Worm (Caenorhabditis elegans) whole organism, L1 larva: Measurements from ENCODE around the gene rsp-4.

Experiments
- C16A3.4 ChIP-seq: fragments of 150-350 bp; optimal IDR thresholded peaks from 2 replicates; lab custom pipeline; 2014; ENCODE audit warnings: missing biosample characterization, missing genetic modification characterization
- efl-1 ChIP-seq, 4 experiments: fragments of 150-350 bp; optimal IDR thresholded peaks in 3 of 4; peaks in 1 of 4; 1 replicate in 1 of 4; 2 replicates in 3 of 4; lab custom pipeline; 2014; ENCODE audit warnings: missing biosample characterization in 2 of 4, missing genetic modification characterization in 2 of 4, missing genetic modification reagents in 2 of 4
- elt-2 ChIP-seq: sonication (generic microtip); optimal IDR thresholded peaks from 2 replicates; lab custom pipeline; 2016; ENCODE audit warnings: missing genetic modification characterization, mild to moderate bottlenecking, inconsistent platforms, missing compliant biosample characterization, missing genetic modification reagents
- elt-3 ChIP-seq, 6 experiments: fragments of 150-350 bp in 1 of 6; sonication (generic microtip); optimal IDR thresholded peaks; 2 replicates each; lab custom pipeline; 2017 to 2018; ENCODE audit warnings: missing biosample characterization in 6 of 6, missing genetic modification characterization in 6 of 6, inconsistent platforms in 1 of 6
- lin-35 ChIP-seq, 2 experiments: fragments of 150-350 bp; optimal IDR thresholded peaks; 2 replicates each; lab custom pipeline; 2014; ENCODE audit warnings: missing biosample characterization in 2 of 2, missing genetic modification characterization in 2 of 2, missing genetic modification reagents in 2 of 2
- lsy-2 ChIP-seq, 2 experiments: fragments of 150-350 bp; optimal IDR thresholded peaks; 2 replicates each; lab custom pipeline; 2014; ENCODE audit warnings: missing biosample characterization in 2 of 2, missing genetic modification characterization in 2 of 2
- mdl-1 ChIP-seq, 2 experiments: fragments of 150-350 bp; optimal IDR thresholded peaks; 2 replicates each; lab custom pipeline; 2014 to 2017; ENCODE audit warnings: missing biosample characterization in 2 of 2, missing genetic modification characterization in 2 of 2, inconsistent platforms in 1 of 2
- nhr-28 ChIP-seq: fragments of 150-350 bp; optimal IDR thresholded peaks from 2 replicates; lab custom pipeline; 2014; ENCODE audit warnings: missing biosample characterization, missing genetic modification characterization

ce11 chrII:5412467-5412866 lies 23.8 kb upstream of the rsp-4 start, which contains the start of the genes EEED8.13 and EEED8.18:
- TF ChIP-seq efl-1 (optimal IDR thresholded peaks at IDR 0.05; lab: Kevin White, UChicago): no peak
- TF ChIP-seq efl-1 (GFP tag; optimal IDR thresholded peaks at IDR 0.05 in 1 of 2; lab: Kevin White, UChicago): no peak
- no peak for TF ChIP-seq elt-2 (tag; lab: Kevin White, UChicago)
- no peak for TF ChIP-seq nhr-28 (tag; lab: Kevin White, UChicago)
- TF ChIP-seq C16A3.4 (tag; lab: Kevin White, UChicago): no peak
- no peak for TF ChIP-seq lsy-2 (tag; optimal IDR thresholded peaks at IDR 0.05; lab: Kevin White, UChicago)
- no peak for TF ChIP-seq elt-3 (tag; optimal IDR thresholded peaks at IDR 0.05; lab: Kevin White, UChicago)
- TF ChIP-seq mdl-1 (tag; optimal IDR thresholded peaks at IDR 0.05; lab: Kevin White, UChicago): no peak
- TF ChIP-seq lin-35 (GFP tag; optimal IDR thresholded peaks at IDR 0.05; lab: Kevin White, UChicago): no peak
